Worm (Caenorhabditis elegans): Measurements from ENCODE around the gene srj-13.

- no peak for TF ChIP-seq med-1 (GFP tag; optimal IDR thresholded peaks at IDR 0.05; ENCODE audit: insufficient read depth)
- TF ChIP-seq klf-2 (GFP tag; conservative IDR thresholded peaks at IDR 0.05) = no peak
- no peak for TF ChIP-seq tab-1 (GFP tag; IDR thresholded peaks at IDR 0.05)
- TF ChIP-seq ztf-29 (GFP tag; IDR thresholded peaks at IDR 0.05) = no peak
- no peak for TF ChIP-seq ztf-23 (GFP tag; IDR thresholded peaks at IDR 0.05)
- TF ChIP-seq T22C8.4 (GFP tag; IDR thresholded peaks at IDR 0.05) = no peak
- TF ChIP-seq cog-1 (tag; optimal IDR thresholded peaks at IDR 0.05) = no peak
- TF ChIP-seq flt-1 (GFP tag; IDR thresholded peaks at IDR 0.05) = no peak
- no peak for TF ChIP-seq ref-1 (GFP tag; conservative IDR thresholded peaks at IDR 0.05)
Observed at ce11 chrV:7386052-7386573, 16.3 kb upstream of the srj-13 start, which contains the start of gene srp-6.
